Worm (Caenorhabditis elegans): ENCODE data around the gene zchc-1A.

The zchc-1A gene

ce11 chrX:5201860-5202259, 27.7 kb downstream of the zchc-1A start:
- TF ChIP-seq nfyb-1 (GFP tag; IDR thresholded peaks at IDR 0.05), result no peak
- TF ChIP-seq K12H6.12 (tag; optimal IDR thresholded peaks at IDR 0.05), result peak; percentile 34

ce11 chrX:5202399-5202798, 28.2 kb downstream of the zchc-1A start:
- TF ChIP-seq nhr-80 (tag; optimal IDR thresholded peaks at IDR 0.05), result peak; percentile 41
- no peak for TF ChIP-seq lin-26 (GFP tag; IDR thresholded peaks at IDR 0.05)

ce11 chrX:5202923-5203322, 28.8 kb downstream of the zchc-1A start:
- TF ChIP-seq akir-1 (GFP tag; optimal IDR thresholded peaks at IDR 0.05) (no peak), K12H6.12 (tag; optimal IDR thresholded peaks at IDR 0.05) (no peak), Y53G8AR.9 (GFP tag; conservative IDR thresholded peaks at IDR 0.05) (no peak), sea-2 (GFP tag; IDR thresholded peaks at IDR 0.05) (no peak), zfh-2 (GFP tag; conservative IDR thresholded peaks at IDR 0.05) (no peak), tbx-9 (tag; optimal IDR thresholded peaks at IDR 0.05; ENCODE audit: borderline replicate concordance) (no peak), pbrm-1 (GFP tag; IDR thresholded peaks at IDR 0.05) (no peak), mel-28 (tag; optimal IDR thresholded peaks at IDR 0.05; ENCODE audit: borderline replicate concordance) (no peak)

- no peak for TF ChIP-seq pha-4 (tag; optimal IDR thresholded peaks at IDR 0.05)
- no peak for TF ChIP-seq F37B4.10 (GFP tag; IDR thresholded peaks at IDR 0.05)
- TF ChIP-seq mcd-1 (GFP tag; IDR thresholded peaks at IDR 0.05), result no peak
- TF ChIP-seq zfh-2 (GFP tag; conservative IDR thresholded peaks at IDR 0.05), result peak; percentile 82
- TF ChIP-seq snpc-4 (GFP tag; optimal IDR thresholded peaks at IDR 0.05), result no peak
- TF ChIP-seq snpc-4 (tag; optimal IDR thresholded peaks at IDR 0.05), result no peak
- no peak for TF ChIP-seq pbrm-1 (GFP tag; IDR thresholded peaks at IDR 0.05)
- TF ChIP-seq let-607 (tag; optimal IDR thresholded peaks at IDR 0.05), result no peak
- no peak for TF ChIP-seq fkh-3 (tag; optimal IDR thresholded peaks at IDR 0.05)
- no peak for TF ChIP-seq F52B5.7 (tag; optimal IDR thresholded peaks at IDR 0.05)
- no peak for TF ChIP-seq sea-2 (GFP tag; IDR thresholded peaks at IDR 0.05)
- TF ChIP-seq athp-1 (tag; optimal IDR thresholded peaks at IDR 0.05), result no peak
- TF ChIP-seq B0035.1 (tag; optimal IDR thresholded peaks at IDR 0.05), result no peak
- no peak for TF ChIP-seq die-1 (tag; optimal IDR thresholded peaks at IDR 0.05)
- TF ChIP-seq B0261.1 (tag; optimal IDR thresholded peaks at IDR 0.05), result no peak
- no peak for TF ChIP-seq rpc-1 (optimal IDR thresholded peaks at IDR 0.05)
- no peak for TF ChIP-seq rpc-1 (tag; optimal IDR thresholded peaks at IDR 0.05)
- TF ChIP-seq hmg-20 (GFP tag; IDR thresholded peaks at IDR 0.05), result no peak
- TF ChIP-seq B0019.2 (GFP tag; conservative IDR thresholded peaks at IDR 0.05), result no peak
- TF ChIP-seq Y67H2A.10 (GFP tag; conservative IDR thresholded peaks at IDR 0.05), result no peak
- TF ChIP-seq egl-44 (GFP tag; IDR thresholded peaks at IDR 0.05), result no peak
- peak; percentile 52 for TF ChIP-seq dox-1 (GFP tag; IDR thresholded peaks at IDR 0.05)
- no peak for TF ChIP-seq mes-4 (tag; optimal IDR thresholded peaks at IDR 0.05)
- no peak for TF ChIP-seq akir-1 (GFP tag; optimal IDR thresholded peaks at IDR 0.05)
- TF ChIP-seq attf-5 (GFP tag; optimal IDR thresholded peaks at IDR 0.05), result peak; percentile 29
- no peak for TF ChIP-seq nfyb-1 (GFP tag; IDR thresholded peaks at IDR 0.05)
- TF ChIP-seq nhr-80 (tag; optimal IDR thresholded peaks at IDR 0.05), result peak; percentile 39
- TF ChIP-seq dpff-1 (tag; optimal IDR thresholded peaks at IDR 0.05), result no peak
- TF ChIP-seq hmg-1.2 (GFP tag; IDR thresholded peaks at IDR 0.05), result peak; percentile 59; the same call in 1 of the 2 replicates
- TF ChIP-seq ets-4 (GFP tag; optimal IDR thresholded peaks at IDR 0.05), result no peak
- TF ChIP-seq ekl-4 (GFP tag; IDR thresholded peaks at IDR 0.05), result no peak
- no peak for TF ChIP-seq ztf-26 (tag; optimal IDR thresholded peaks at IDR 0.05)
- TF ChIP-seq C17E4.6 (GFP tag; IDR thresholded peaks at IDR 0.05), result no peak
- TF ChIP-seq nhr-90 (tag; optimal IDR thresholded peaks at IDR 0.05), result no peak
- no peak for TF ChIP-seq Y56A3A.18 (GFP tag; IDR thresholded peaks at IDR 0.05)
- no peak for TF ChIP-seq ztf-6 (GFP tag; IDR thresholded peaks at IDR 0.05)
- TF ChIP-seq Y53G8AR.9 (GFP tag; conservative IDR thresholded peaks at IDR 0.05), result no peak
- TF ChIP-seq snpc-1.1 (tag; optimal IDR thresholded peaks at IDR 0.05; ENCODE audit: insufficient read depth), result no peak
- no peak for TF ChIP-seq mxl-1 (tag; optimal IDR thresholded peaks at IDR 0.05)
- TF ChIP-seq ceh-58 (GFP tag; IDR thresholded peaks at IDR 0.05), result no peak
Observed at ce11 chrX:5205561-5205960, 31.4 kb downstream of the zchc-1A start, which contains the start of gene H28G03.2. Gene H28G03.2, plus strand, starts transcription at chrX:5205760.

Data from whole organism, young adult.